Worm (Caenorhabditis elegans) whole organism, young adult: Measurements from ENCODE around the gene fbxa-26.

ENCODE experiments used
- F10E7.11 ChIP-seq: sonication (generic microtip); optimal IDR thresholded peaks from 2 replicates; lab custom pipeline; 2017; ENCODE audit warnings: mild to moderate bottlenecking, missing genetic modification characterization, moderate library complexity, missing compliant biosample characterization
- F22D6.2 ChIP-seq: sonication (generic microtip); optimal IDR thresholded peaks from 2 replicates; lab custom pipeline; 2016; ENCODE audit warnings: mild to moderate bottlenecking, missing genetic modification characterization, missing compliant biosample characterization
- ceh-27 ChIP-seq: fragments of 200-800 bp; sonication (Bioruptor generic); optimal IDR thresholded peaks from 2 replicates; lab custom pipeline; 2018; ENCODE audit warnings: mild to moderate bottlenecking, missing genetic modification characterization, moderate library complexity, missing compliant biosample characterization
- dpl-1 ChIP-seq: fragments of 150-350 bp; optimal IDR thresholded peaks from 2 replicates; lab custom pipeline; 2014; ENCODE audit warnings: missing biosample characterization, missing genetic modification reagents, missing genetic modification characterization
- efl-1 ChIP-seq: fragments of 150-350 bp; optimal IDR thresholded peaks from 2 replicates; lab custom pipeline; 2014; ENCODE audit warnings: missing biosample characterization, missing genetic modification reagents, missing genetic modification characterization
- hmg-1.2 ChIP-seq: fragments of 200-800 bp; sonication (Bioruptor generic); IDR thresholded peaks from 2 replicates; pipeline ENCODE4 v1.3.6; 2022; ENCODE audit warnings: missing genetic modification reagents, missing genetic modification characterization, missing compliant biosample characterization
- hmg-20 ChIP-seq: fragments of 200-800 bp; sonication (Bioruptor generic); IDR thresholded peaks from 2 replicates; pipeline ENCODE4 v1.3.6; 2022; ENCODE audit warnings: missing genetic modification reagents, missing genetic modification characterization, missing compliant biosample characterization
- lin-35 ChIP-seq, 3 experiments: fragments of 150-350 bp in 2 of 3; sonication (generic microtip) in 1 of 3; optimal IDR thresholded peaks; 2 replicates each; lab custom pipeline; 2014 to 2018; ENCODE audit warnings: missing biosample characterization in 3 of 3, missing genetic modification characterization in 3 of 3, missing genetic modification reagents in 3 of 3
- unc-62 ChIP-seq: fragments of 150-350 bp; optimal IDR thresholded peaks from 2 replicates; lab custom pipeline; 2014; ENCODE audit warnings: missing biosample characterization, missing genetic modification reagents, missing genetic modification characterization
- ztf-22 ChIP-seq: fragments of 200-800 bp; sonication (Bioruptor generic); optimal IDR thresholded peaks from 2 replicates; lab custom pipeline; 2018; ENCODE audit warnings: mild to moderate bottlenecking, missing genetic modification characterization, moderate library complexity, missing compliant biosample characterization

- no peak for TF ChIP-seq hmg-1.2 (GFP tag; lab: Robert Waterston, UW)
- no peak for TF ChIP-seq unc-62 (GFP tag; lab: Kevin White, UChicago)
- TF ChIP-seq dpl-1 (GFP tag; lab: Kevin White, UChicago) = no peak
- no peak for TF ChIP-seq ceh-27 (GFP tag; lab: Kevin White, UChicago)
- TF ChIP-seq hmg-20 (GFP tag; lab: Robert Waterston, UW) = no peak
- TF ChIP-seq F10E7.11 = no peak
- no peak for TF ChIP-seq efl-1 (GFP tag; lab: Kevin White, UChicago)
- TF ChIP-seq F22D6.2 (tag; lab: Kevin White, UChicago) = no peak
- no peak for TF ChIP-seq ztf-22 (GFP tag; lab: Kevin White, UChicago)
- TF ChIP-seq lin-35 (GFP tag; optimal IDR thresholded peaks at IDR 0.05; lab: Kevin White, UChicago) = no peak
Observed at ce11 chrIII:1345694-1346093, 3.4 kb upstream of the fbxa-26 start, which contains the start of gene Y82E9BL.6.
